Worm (Caenorhabditis elegans) whole organism, L4 larva: Measurements from ENCODE around the gene srw-57.

ENCODE experiments used
- F49E8.2 ChIP-seq: sonication (generic microtip); optimal IDR thresholded peaks from 2 replicates; lab custom pipeline; 2016; ENCODE audit warnings: missing compliant biosample characterization, mild to moderate bottlenecking, missing genetic modification characterization, borderline replicate concordance
- saeg-2 ChIP-seq: fragments of 200-800 bp; sonication (Bioruptor generic); IDR thresholded peaks from 2 replicates; pipeline ENCODE4 v1.3.6; 2022; ENCODE audit warnings: missing genetic modification reagents, missing genetic modification characterization, missing compliant biosample characterization

- TF ChIP-seq saeg-2 = no peak
- no peak for TF ChIP-seq F49E8.2 (tag; lab: Kevin White, UChicago)
Measured at ce11 chrV:15915307-15915706, 39.5 kb downstream of the srw-57 start.
